Fruit fly (Drosophila melanogaster) whole organism, embryonic: Measurements from ENCODE around the gene Pi4KIIalpha.
A peak's percentile ranks its signal among the peaks of the same experiment; 100 is the strongest.

ENCODE experiments used
- Blimp-1 ChIP-seq: fragments of 200-800 bp; sonication (Bioruptor generic); optimal IDR thresholded peaks from 3 replicates; lab custom pipeline; 2018; ENCODE audit warnings: missing biosample characterization, missing genetic modification characterization, mild to moderate bottlenecking, moderate library complexity, missing genetic modification reagents
- CG10431 ChIP-seq: fragments of 200-800 bp; sonication (Bioruptor generic); optimal IDR thresholded peaks from 3 replicates; lab custom pipeline; 2018; ENCODE audit warnings: missing biosample characterization, mild to moderate bottlenecking, missing genetic modification characterization
- CG10462 ChIP-seq: fragments of 200-800 bp; sonication (Bioruptor generic); optimal IDR thresholded peaks from 2 replicates; lab custom pipeline; 2016; ENCODE audit warnings: missing biosample characterization, missing genetic modification characterization
- CG10979 ChIP-seq: fragments of 200-800 bp; sonication (Bioruptor generic); optimal IDR thresholded peaks from 2 replicates; lab custom pipeline; 2018; ENCODE audit warnings: missing biosample characterization, mild to moderate bottlenecking, missing genetic modification characterization, moderate library complexity
- CG11247 ChIP-seq: fragments of 200-800 bp; sonication (Bioruptor generic); IDR thresholded peaks from 2 replicates; pipeline ENCODE4 v1.3.6; 2022; ENCODE audit warnings: missing biosample characterization, missing genetic modification characterization
- CG13287 ChIP-seq: fragments of 200-800 bp; sonication (Bioruptor generic); IDR thresholded peaks from 2 replicates; pipeline ENCODE4 v1.3.6; 2022; ENCODE audit warnings: missing biosample characterization, missing genetic modification characterization; ENCODE audit not compliant: partially characterized antibody
- CG13894 ChIP-seq: fragments of 200-800 bp; sonication (Bioruptor generic); optimal IDR thresholded peaks from 3 replicates; lab custom pipeline; 2018; ENCODE audit warnings: missing biosample characterization, mild to moderate bottlenecking, missing genetic modification characterization, moderate library complexity
- CG17186 ChIP-seq: fragments of 200-800 bp; sonication (Bioruptor generic); optimal IDR thresholded peaks from 3 replicates; lab custom pipeline; 2017; ENCODE audit warnings: missing biosample characterization, missing genetic modification reagents, missing genetic modification characterization
- CG2678 ChIP-seq: fragments of 200-800 bp; sonication (Bioruptor generic); optimal IDR thresholded peaks from 3 replicates; lab custom pipeline; 2019; ENCODE audit warnings: missing biosample characterization, mild to moderate bottlenecking, missing genetic modification characterization, moderate library complexity
- CG31388 ChIP-seq: fragments of 200-800 bp; sonication (Bioruptor generic); optimal IDR thresholded peaks from 2 replicates; lab custom pipeline; 2016; ENCODE audit warnings: missing biosample characterization, missing genetic modification characterization
- CG33213 ChIP-seq: fragments of 200-800 bp; sonication (Bioruptor generic); optimal IDR thresholded peaks from 3 replicates; lab custom pipeline; 2016; ENCODE audit warnings: missing biosample characterization, missing genetic modification characterization
- CG34422 ChIP-seq: fragments of 200-800 bp; sonication (Bioruptor generic); IDR thresholded peaks from 3 replicates; pipeline ENCODE4 v1.3.6; 2022; ENCODE audit warnings: missing biosample characterization, missing genetic modification characterization
- CG6683 ChIP-seq: fragments of 200-800 bp; sonication (Bioruptor generic); optimal IDR thresholded peaks from 2 replicates; lab custom pipeline; 2017; ENCODE audit warnings: missing biosample characterization, mild to moderate bottlenecking, missing genetic modification characterization, missing genetic modification reagents
- CG6689 ChIP-seq: fragments of 200-800 bp; sonication (Bioruptor generic); IDR thresholded peaks from 2 replicates; pipeline ENCODE4 v1.3.6; 2022; ENCODE audit warnings: missing biosample characterization, missing genetic modification characterization
- CG7357 ChIP-seq: fragments of 200-800 bp; sonication (Bioruptor generic); IDR thresholded peaks from 3 replicates; pipeline ENCODE4 v1.3.6; 2022; ENCODE audit warnings: missing biosample characterization, missing genetic modification characterization
- CG7556 ChIP-seq: fragments of 200-800 bp; sonication (Bioruptor generic); optimal IDR thresholded peaks from 2 replicates; lab custom pipeline; 2017; ENCODE audit warnings: missing biosample characterization, mild to moderate bottlenecking, missing genetic modification characterization
- CG7987 ChIP-seq: fragments of 200-800 bp; sonication (Bioruptor generic); optimal IDR thresholded peaks from 2 replicates; lab custom pipeline; 2018; ENCODE audit warnings: missing biosample characterization, mild to moderate bottlenecking, missing genetic modification characterization, moderate library complexity
- CG8290 ChIP-seq, 3 experiments: fragments of 200-800 bp; sonication (Bioruptor generic); optimal IDR thresholded peaks; 2 replicates each; lab custom pipeline; 2016 to 2019; ENCODE audit warnings: missing biosample characterization in 3 of 3, missing genetic modification characterization in 3 of 3, mild to moderate bottlenecking in 2 of 3, moderate library complexity in 1 of 3
- CG8478 ChIP-seq: fragments of >200 bp; optimal IDR thresholded peaks from 2 replicates; lab custom pipeline; 2018
- CG8944 ChIP-seq: fragments of 200-800 bp; sonication (Bioruptor generic); optimal IDR thresholded peaks from 3 replicates; lab custom pipeline; 2016; ENCODE audit warnings: missing biosample characterization, missing genetic modification characterization
- CG9215 ChIP-seq: fragments of 200-800 bp; sonication (Bioruptor generic); IDR thresholded peaks from 2 replicates; pipeline ENCODE4 v1.3.6; 2022; ENCODE audit warnings: missing biosample characterization, missing genetic modification characterization
- CG9727 ChIP-seq: fragments of 200-800 bp; sonication (Bioruptor generic); optimal IDR thresholded peaks from 3 replicates; lab custom pipeline; 2017; ENCODE audit warnings: missing biosample characterization, mild to moderate bottlenecking, missing genetic modification characterization
- D ChIP-seq, 2 experiments: fragments of 200-800 bp in 1 of 2; fragments of >200 bp in 1 of 2; sonication (Bioruptor generic) in 1 of 2; optimal IDR thresholded peaks; 2 replicates in 1 of 2; 3 replicates in 1 of 2; lab custom pipeline; 2017; ENCODE audit warnings: mild to moderate bottlenecking in 1 of 2, missing biosample characterization in 1 of 2, missing genetic modification characterization in 1 of 2, missing genetic modification reagents in 1 of 2
- Dbx ChIP-seq: fragments of 200-800 bp; sonication (Bioruptor generic); IDR thresholded peaks from 3 replicates; pipeline ENCODE4 v1.3.6; 2022; ENCODE audit warnings: missing biosample characterization, missing genetic modification characterization
- Dek ChIP-seq: fragments of 200-800 bp; sonication (Bioruptor generic); optimal IDR thresholded peaks from 3 replicates; lab custom pipeline; 2019; ENCODE audit warnings: missing biosample characterization, mild to moderate bottlenecking, missing genetic modification characterization, moderate library complexity
- Dip2 ChIP-seq: fragments of 200-800 bp; sonication (Bioruptor generic); IDR thresholded peaks from 2 replicates; pipeline ENCODE4 v1.3.6; 2022; ENCODE audit warnings: missing biosample characterization, missing genetic modification characterization
- E2f1 ChIP-seq: fragments of 200-800 bp; sonication (Bioruptor generic); IDR thresholded peaks from 2 replicates; pipeline ENCODE4 v1.3.6; 2022; ENCODE audit warnings: missing biosample characterization, missing genetic modification characterization
- Kr ChIP-seq: fragments of 200-800 bp; sonication (Bioruptor generic); optimal IDR thresholded peaks from 2 replicates; lab custom pipeline; 2017; ENCODE audit warnings: missing biosample characterization, mild to moderate bottlenecking, missing genetic modification characterization
- Lim3 ChIP-seq: fragments of 200-800 bp; sonication (Bioruptor generic); IDR thresholded peaks from 2 replicates; pipeline ENCODE4 v1.3.6; 2022; ENCODE audit warnings: missing biosample characterization, missing genetic modification characterization
- Pdp1 ChIP-seq, 2 experiments: fragments of 200-800 bp; sonication (Bioruptor generic); optimal IDR thresholded peaks; 3 replicates each; lab custom pipeline; 2016; ENCODE audit warnings: missing biosample characterization in 2 of 2, missing genetic modification characterization in 2 of 2, mild to moderate bottlenecking in 1 of 2, moderate library complexity in 1 of 2
- Rx ChIP-seq: fragments of 200-800 bp; sonication (Bioruptor generic); IDR thresholded peaks from 2 replicates; pipeline ENCODE4 v1.3.6; 2022; ENCODE audit warnings: missing biosample characterization, missing genetic modification characterization
- bbx ChIP-seq: fragments of 200-800 bp; sonication (Bioruptor generic); IDR thresholded peaks from 2 replicates; pipeline ENCODE4 v1.3.6; 2022; ENCODE audit warnings: missing biosample characterization, missing genetic modification characterization; ENCODE audit not compliant: partially characterized antibody
- bcd ChIP-seq: fragments of 200-800 bp; sonication (Bioruptor generic); optimal IDR thresholded peaks from 2 replicates; lab custom pipeline; 2017; ENCODE audit warnings: missing biosample characterization, mild to moderate bottlenecking, missing genetic modification characterization
- gt ChIP-seq: fragments of 200-800 bp; sonication (Bioruptor generic); IDR thresholded peaks from 2 replicates; pipeline ENCODE4 v1.3.6; 2022; ENCODE audit warnings: missing biosample characterization, missing genetic modification characterization
- hb ChIP-seq: fragments of 200-800 bp; sonication (Bioruptor generic); IDR thresholded peaks from 3 replicates; pipeline ENCODE4 v1.3.6; 2022; ENCODE audit warnings: missing biosample characterization, missing genetic modification characterization; ENCODE audit not compliant: partially characterized antibody
- nerfin-1 ChIP-seq: fragments of 200-800 bp; sonication (Bioruptor generic); optimal IDR thresholded peaks from 3 replicates; lab custom pipeline; 2019; ENCODE audit warnings: missing biosample characterization, mild to moderate bottlenecking, missing genetic modification characterization, moderate library complexity
- nom ChIP-seq: fragments of 200-800 bp; sonication (Bioruptor generic); optimal IDR thresholded peaks from 2 replicates; lab custom pipeline; 2017; ENCODE audit warnings: missing biosample characterization, missing genetic modification characterization, mild to moderate bottlenecking, moderate library complexity, missing genetic modification reagents
- org-1 ChIP-seq: fragments of 200-800 bp; sonication (Bioruptor generic); optimal IDR thresholded peaks from 2 replicates; lab custom pipeline; 2017; ENCODE audit warnings: missing biosample characterization, missing genetic modification characterization
- pb ChIP-seq: fragments of 200-800 bp; sonication (Bioruptor generic); optimal IDR thresholded peaks from 3 replicates; lab custom pipeline; 2016; ENCODE audit warnings: missing biosample characterization, missing genetic modification characterization
- ranshi ChIP-seq: fragments of 200-800 bp; sonication (Bioruptor generic); IDR thresholded peaks from 2 replicates; pipeline ENCODE4 v1.3.6; 2022; ENCODE audit warnings: missing biosample characterization, missing genetic modification characterization
- repo ChIP-seq: fragments of 200-800 bp; sonication (Bioruptor generic); optimal IDR thresholded peaks from 2 replicates; lab custom pipeline; 2016; ENCODE audit warnings: missing biosample characterization, missing genetic modification characterization
- rib ChIP-seq: fragments of 200-800 bp; sonication (Bioruptor generic); IDR thresholded peaks from 2 replicates; pipeline ENCODE4 v1.3.6; 2022; ENCODE audit warnings: missing biosample characterization, missing genetic modification characterization
- sr ChIP-seq: fragments of 200-800 bp; sonication (Bioruptor generic); IDR thresholded peaks from 3 replicates; pipeline ENCODE4 v1.3.6; 2022; ENCODE audit warnings: missing biosample characterization, missing genetic modification characterization
- ssp ChIP-seq: fragments of 200-800 bp; sonication (Bioruptor generic); IDR thresholded peaks from 2 replicates; pipeline ENCODE4 v1.3.6; 2022; ENCODE audit warnings: missing biosample characterization, missing genetic modification characterization
- stc ChIP-seq: fragments of 200-800 bp; sonication (Bioruptor generic); IDR thresholded peaks from 2 replicates; pipeline ENCODE4 v1.3.6; 2022; ENCODE audit warnings: missing biosample characterization, missing genetic modification characterization
- sug ChIP-seq: fragments of 200-800 bp; optimal IDR thresholded peaks from 2 replicates; lab custom pipeline; 2019; ENCODE audit warnings: missing biosample characterization, mild to moderate bottlenecking, missing genetic modification characterization, moderate library complexity
- tna ChIP-seq: fragments of 200-800 bp; sonication (Bioruptor generic); IDR thresholded peaks from 2 replicates; pipeline ENCODE4 v1.3.6; 2022; ENCODE audit warnings: missing biosample characterization, missing genetic modification characterization; ENCODE audit not compliant: partially characterized antibody
- trh ChIP-seq: fragments of 200-800 bp; sonication (Bioruptor generic); optimal IDR thresholded peaks from 2 replicates; lab custom pipeline; 2016; ENCODE audit warnings: missing biosample characterization, missing genetic modification characterization
- zfh2 ChIP-seq: fragments of 200-800 bp; sonication (Bioruptor generic); optimal IDR thresholded peaks from 2 replicates; lab custom pipeline; 2016; ENCODE audit warnings: missing biosample characterization, missing genetic modification characterization

Pi4KIIalpha gene

DNA sequence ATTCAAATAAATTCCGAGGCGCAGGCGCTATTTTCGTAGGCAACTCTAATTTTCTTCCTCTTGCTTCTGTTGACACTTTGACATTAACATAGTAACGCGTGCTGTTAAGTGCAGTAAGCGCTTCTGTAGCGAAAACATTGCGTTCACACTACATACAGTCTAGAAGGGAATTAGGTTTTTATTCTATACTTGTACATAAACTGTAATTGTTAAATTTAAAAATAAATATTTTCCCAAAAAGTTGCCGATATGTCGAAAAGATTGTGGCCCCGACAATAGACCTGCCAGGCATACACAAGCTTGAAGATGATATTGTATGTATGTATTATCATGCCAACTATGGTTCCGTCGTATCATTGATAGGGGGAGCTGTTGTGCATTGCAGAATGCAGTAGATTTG, 43.0 kb upstream of the Pi4KIIalpha start, which contains the start of gene asl (continued):
- TF ChIP-seq tna (GFP tag; lab: Robert Waterston, UW), result no peak
- peak; percentile 64 for TF ChIP-seq sug (tag; lab: Kevin White, UChicago)
- TF ChIP-seq nom (GFP tag; lab: Kevin White, UChicago), result peak; percentile 48
- TF ChIP-seq zfh2 (GFP tag; lab: Kevin White, UChicago), result peak; percentile 51
- peak; percentile 61 for TF ChIP-seq E2f1
- TF ChIP-seq CG8944, result peak; percentile 33
- no peak for TF ChIP-seq org-1
- peak; percentile 7 for TF ChIP-seq Dek (tag; lab: Kevin White, UChicago)
- TF ChIP-seq stc (GFP tag; lab: Robert Waterston, UW), result peak; percentile 50; the same call in 1 of the 2 replicates
- TF ChIP-seq CG7987 (GFP tag; lab: Kevin White, UChicago), result peak; percentile 38
- TF ChIP-seq CG9215, result peak; percentile 26; the same call in 1 of the 2 replicates
- peak; percentile 62 for TF ChIP-seq bcd
- peak; percentile 48 for TF ChIP-seq CG10431 (GFP tag; lab: Kevin White, UChicago)
- peak; percentile 67 for TF ChIP-seq nerfin-1 (tag; lab: Kevin White, UChicago)
- TF ChIP-seq CG10462 (GFP tag; lab: Kevin White, UChicago), result peak; percentile 8
- no peak for TF ChIP-seq sr (GFP tag; lab: Robert Waterston, UW)
- peak; percentile 68 for TF ChIP-seq CG13894 (tag; lab: Kevin White, UChicago)
- TF ChIP-seq CG2678, result no peak
- peak; percentile 100 for TF ChIP-seq CG17186
- peak; percentile 97 for TF ChIP-seq CG7357 (GFP tag; lab: Robert Waterston, UW)
- TF ChIP-seq CG10979 (tag; lab: Kevin White, UChicago), result peak; percentile 58
- peak; percentile 64; the same call in 1 of the 3 replicates for TF ChIP-seq CG34422
- TF ChIP-seq CG33213 (GFP tag; lab: Kevin White, UChicago), result peak; percentile 66
- peak; percentile 54 to 59 for TF ChIP-seq Pdp1 (GFP tag; optimal IDR thresholded peaks at IDR 0.05; lab: Kevin White, UChicago)
- TF ChIP-seq Lim3, result no peak
- peak; percentile 20 for TF ChIP-seq repo (GFP tag; lab: Kevin White, UChicago)
- peak; percentile 33 for TF ChIP-seq CG7556
- TF ChIP-seq gt, result no peak
- TF ChIP-seq CG6689 (GFP tag; lab: Robert Waterston, UW), result peak; percentile 67
- TF ChIP-seq CG31388 (GFP tag; lab: Kevin White, UChicago), result no peak
- TF ChIP-seq ssp (GFP tag; lab: Robert Waterston, UW), result peak; percentile 96
- 0 out of 2 replicates have a peak, but pooled peaks have one; percentile 15 for TF ChIP-seq ranshi (GFP tag; lab: Robert Waterston, UW)
- TF ChIP-seq Kr, result no peak
- TF ChIP-seq pb (GFP tag; lab: Kevin White, UChicago), result peak; percentile 14
- peak; percentile 19 for TF ChIP-seq CG6683
- no peak for TF ChIP-seq bbx (GFP tag; lab: Robert Waterston, UW)
- no peak for TF ChIP-seq hb (GFP tag; lab: Robert Waterston, UW)
- peak; percentile 19; the same call in 1 of the 2 replicates for TF ChIP-seq rib (GFP tag; lab: Robert Waterston, UW)
- no peak for TF ChIP-seq CG8478
- peak; percentile 41 for TF ChIP-seq CG9727
- no peak for TF ChIP-seq trh
- peak; percentile 19; the same call in 1 of the 2 replicates for TF ChIP-seq CG13287
- TF ChIP-seq D (optimal IDR thresholded peaks at IDR 0.05; lab: Kevin White, UChicago), result no peak
- peak; percentile 44 for TF ChIP-seq D (GFP tag; optimal IDR thresholded peaks at IDR 0.05; lab: Kevin White, UChicago)
- no peak for TF ChIP-seq Dip2 (GFP tag; lab: Robert Waterston, UW)
- TF ChIP-seq Dbx (GFP tag; lab: Robert Waterston, UW), result peak; percentile 57; the same call in 1 of the 3 replicates
- peak; percentile 51 for TF ChIP-seq Rx (GFP tag; lab: Robert Waterston, UW)
- TF ChIP-seq Blimp-1, result no peak
- peak; percentile 86 for TF ChIP-seq CG8290 (GFP tag; optimal IDR thresholded peaks at IDR 0.05; lab: Kevin White, UChicago)
- TF ChIP-seq CG8290 (tag; optimal IDR thresholded peaks at IDR 0.05; lab: Kevin White, UChicago), result peak in 1 of 2 experiments; percentile 77
- TF ChIP-seq CG11247, result peak; percentile 51; the same call in 1 of the 2 replicates
